Worm (Caenorhabditis elegans) whole organism, midembryonic: ENCODE measurements around the gene hmgr-1.

ENCODE experiments used
- T22C8.4 ChIP-seq: fragments of 200-800 bp; sonication (Bioruptor generic); IDR thresholded peaks from 2 replicates; pipeline ENCODE4 v1.3.6; 2022; ENCODE audit warnings: missing genetic modification characterization, missing compliant biosample characterization
- cog-1 ChIP-seq: sonication (generic microtip); optimal IDR thresholded peaks from 2 replicates; lab custom pipeline; 2016; ENCODE audit warnings: missing genetic modification characterization, missing compliant biosample characterization
- flt-1 ChIP-seq: fragments of 200-800 bp; sonication (Bioruptor generic); IDR thresholded peaks from 2 replicates; pipeline ENCODE4 v1.3.6; 2022; ENCODE audit warnings: missing genetic modification characterization, missing compliant biosample characterization
- klf-2 ChIP-seq: fragments of 200-800 bp; sonication (Bioruptor generic); conservative IDR thresholded peaks from 2 replicates; pipeline ENCODE4 v1.3.6; 2022; ENCODE audit warnings: missing genetic modification reagents, missing genetic modification characterization, missing compliant biosample characterization
- med-1 ChIP-seq: sonication (generic microtip); optimal IDR thresholded peaks from 2 replicates; lab custom pipeline; 2017; ENCODE audit warnings: missing genetic modification characterization, mild to moderate bottlenecking, missing compliant biosample characterization, antibody characterized with exemption, missing genetic modification reagents; ENCODE audit not compliant: insufficient read depth
- ref-1 ChIP-seq: fragments of 200-800 bp; sonication (Bioruptor generic); conservative IDR thresholded peaks from 2 replicates; pipeline ENCODE4 v1.3.6; 2022; ENCODE audit warnings: missing genetic modification reagents, missing genetic modification characterization, missing compliant biosample characterization
- tab-1 ChIP-seq: fragments of 200-800 bp; sonication (Bioruptor generic); IDR thresholded peaks from 2 replicates; pipeline ENCODE4 v1.3.6; 2022; ENCODE audit warnings: missing genetic modification characterization, missing compliant biosample characterization
- ztf-23 ChIP-seq: fragments of 200-800 bp; sonication (Bioruptor generic); IDR thresholded peaks from 2 replicates; pipeline ENCODE4 v1.3.6; 2022; ENCODE audit warnings: missing genetic modification reagents, missing genetic modification characterization, missing compliant biosample characterization
- ztf-29 ChIP-seq: fragments of 200-800 bp; sonication (Bioruptor generic); IDR thresholded peaks from 2 replicates; pipeline ENCODE4 v1.3.6; 2022; ENCODE audit warnings: missing genetic modification reagents, missing genetic modification characterization, missing compliant biosample characterization

DNA sequence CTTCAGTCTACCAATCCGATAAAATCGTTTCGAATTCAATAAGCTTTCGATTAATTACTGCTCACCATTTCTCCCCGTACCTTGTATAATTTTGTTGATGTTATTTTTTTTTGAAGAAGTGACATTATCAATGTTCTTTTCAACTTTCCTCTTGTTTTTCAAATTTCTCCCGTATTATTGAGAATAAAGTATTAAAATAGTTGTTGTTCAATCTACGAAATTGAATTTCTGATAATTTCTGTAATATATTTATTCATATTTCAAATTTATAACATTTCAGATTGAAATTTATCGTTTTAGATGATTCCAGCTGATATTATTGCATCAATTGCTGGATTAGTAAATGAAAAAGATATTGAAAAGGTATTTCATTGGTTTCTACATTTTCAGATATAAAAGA lies 26.6 kb downstream of the hmgr-1 start, which contains the start of gene trd-1:
- TF ChIP-seq T22C8.4 (no peak), ref-1 (no peak), flt-1 (no peak), tab-1 (GFP tag; lab: Robert Waterston, UW) (no peak), med-1 (GFP tag; lab: Kevin White, UChicago) (no peak), ztf-23 (no peak), ztf-29 (GFP tag; lab: Robert Waterston, UW) (no peak), klf-2 (GFP tag; lab: Robert Waterston, UW) (no peak), cog-1 (tag; lab: Kevin White, UChicago) (no peak)
